Worm (Caenorhabditis elegans): ENCODE measurements around the gene F33A8.4.

Gene F33A8.4

ce11 chrII:11016835-11016883, 32.2 kb downstream of the F33A8.4 start, which contains the start of gene ram-2:
Gene ram-2, minus strand, starts transcription at chrII:11016881.
- TF ChIP-seq mab-5 (tag; optimal IDR thresholded peaks at IDR 0.05) (no peak), sptf-1 (tag; optimal IDR thresholded peaks at IDR 0.05) (no peak), ces-1 (GFP tag; optimal IDR thresholded peaks at IDR 0.05) (no peak), unc-39 (tag; optimal IDR thresholded peaks at IDR 0.05) (no peak), ham-2 (GFP tag; optimal IDR thresholded peaks at IDR 0.05) (no peak), nhr-12 (tag; optimal IDR thresholded peaks at IDR 0.05) (no peak), tbx-8 (GFP tag; optimal IDR thresholded peaks at IDR 0.05) (no peak), snpc-4 (tag; optimal IDR thresholded peaks at IDR 0.05) (no peak), lsy-2 (tag; optimal IDR thresholded peaks at IDR 0.05) (no peak), ceh-43 (GFP tag; optimal IDR thresholded peaks at IDR 0.05) (no peak), ceh-39 (tag; optimal IDR thresholded peaks at IDR 0.05) (no peak), elt-1 (tag; optimal IDR thresholded peaks at IDR 0.05; ENCODE audit: borderline replicate concordance, insufficient read depth) (no peak), ceh-83 (GFP tag; optimal IDR thresholded peaks at IDR 0.05) (no peak), drap-1 (GFP tag; optimal IDR thresholded peaks at IDR 0.05) (no peak), elt-3 (tag; optimal IDR thresholded peaks at IDR 0.05) (no peak)

DNA sequence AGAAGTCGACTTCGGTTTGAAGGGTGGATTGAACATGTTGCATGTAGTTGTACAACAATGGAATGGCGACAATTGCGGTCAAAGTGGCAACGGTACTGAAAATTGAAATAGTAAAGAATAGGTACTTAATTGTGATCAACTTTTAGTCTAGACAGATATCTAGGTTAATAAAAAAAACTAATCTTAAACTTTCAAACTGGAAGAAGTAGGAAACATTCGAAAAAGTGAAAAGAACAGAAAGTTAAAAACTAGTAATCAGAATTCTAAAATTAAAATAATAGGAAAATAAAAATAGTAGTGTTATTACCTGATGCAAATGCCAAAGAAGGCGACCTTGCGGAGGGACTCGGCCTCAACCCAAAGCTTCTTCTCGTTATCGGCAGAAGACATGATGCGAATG, 32.4 kb downstream of the F33A8.4 start:
- TF ChIP-seq mep-1 (tag; optimal IDR thresholded peaks at IDR 0.05) (no peak), tbx-8 (GFP tag; optimal IDR thresholded peaks at IDR 0.05) (no peak), lin-32 (GFP tag; optimal IDR thresholded peaks at IDR 0.05) (no peak), nhr-2 (tag; optimal IDR thresholded peaks at IDR 0.05) (no peak), unc-62 (GFP tag; optimal IDR thresholded peaks at IDR 0.05) (no peak), snpc-4 (tag; optimal IDR thresholded peaks at IDR 0.05) (no peak), ham-2 (GFP tag; optimal IDR thresholded peaks at IDR 0.05) (no peak), sem-2 (GFP tag; optimal IDR thresholded peaks at IDR 0.05) (no peak), hlh-1 (tag; optimal IDR thresholded peaks at IDR 0.05) (no peak), ces-1 (GFP tag; optimal IDR thresholded peaks at IDR 0.05) (no peak), ztf-11 (tag; optimal IDR thresholded peaks at IDR 0.05) (no peak), cnd-1 (tag; optimal IDR thresholded peaks at IDR 0.05) (no peak), lsy-2 (tag; optimal IDR thresholded peaks at IDR 0.05) (no peak), ceh-39 (tag; optimal IDR thresholded peaks at IDR 0.05) (no peak), flh-1 (GFP tag; optimal IDR thresholded peaks at IDR 0.05) (no peak), lin-13 (tag; optimal IDR thresholded peaks at IDR 0.05) (no peak), ceh-83 (GFP tag; optimal IDR thresholded peaks at IDR 0.05) (no peak)

DNA sequence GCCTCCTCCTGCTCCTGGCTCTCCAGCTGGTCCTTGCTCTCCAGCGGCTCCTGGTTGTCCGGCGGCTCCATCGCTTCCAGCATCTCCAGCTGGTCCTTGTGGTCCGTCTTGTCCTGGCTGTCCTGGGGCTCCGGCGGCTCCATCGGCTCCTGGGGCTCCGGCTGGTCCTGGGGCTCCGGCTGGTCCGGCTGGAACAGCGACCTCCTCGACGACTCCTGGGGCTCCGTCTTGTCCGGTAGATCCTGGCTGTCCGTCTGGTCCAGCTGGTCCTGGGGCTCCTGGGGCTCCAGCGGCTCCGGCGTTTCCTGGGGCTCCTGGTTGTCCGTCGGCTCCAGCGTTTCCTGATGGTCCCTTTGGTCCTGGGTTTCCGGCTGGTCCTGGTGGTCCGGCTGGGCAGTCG, 33.1 kb downstream of the F33A8.4 start:
- TF ChIP-seq unc-120 (tag; optimal IDR thresholded peaks at IDR 0.05; ENCODE audit: poor library complexity, severe bottlenecking): no peak
- no peak for TF ChIP-seq snpc-4 (tag; optimal IDR thresholded peaks at IDR 0.05)
- TF ChIP-seq pha-4 (tag; optimal IDR thresholded peaks at IDR 0.05): no peak
- TF ChIP-seq drap-1 (GFP tag; optimal IDR thresholded peaks at IDR 0.05): no peak
- TF ChIP-seq bed-3 (GFP tag; optimal IDR thresholded peaks at IDR 0.05): no peak
- TF ChIP-seq M03D4.4 (tag; optimal IDR thresholded peaks at IDR 0.05): no peak
- TF ChIP-seq blmp-1 (tag; optimal IDR thresholded peaks at IDR 0.05): no peak
- TF ChIP-seq hlh-1 (tag; optimal IDR thresholded peaks at IDR 0.05): no peak
- no peak for TF ChIP-seq ham-2 (GFP tag; optimal IDR thresholded peaks at IDR 0.05)
- TF ChIP-seq nhr-2 (tag; optimal IDR thresholded peaks at IDR 0.05): no peak
- TF ChIP-seq nhr-237 (tag; optimal IDR thresholded peaks at IDR 0.05): no peak
- TF ChIP-seq lsy-2 (tag; optimal IDR thresholded peaks at IDR 0.05): no peak
- TF ChIP-seq ces-1 (GFP tag; optimal IDR thresholded peaks at IDR 0.05): no peak
- no peak for TF ChIP-seq mep-1 (tag; optimal IDR thresholded peaks at IDR 0.05)

ce11 chrII:11015210-11015609, 33.6 kb downstream of the F33A8.4 start:
- TF ChIP-seq ztf-11 (tag; optimal IDR thresholded peaks at IDR 0.05): no peak
- no peak for TF ChIP-seq mls-2 (tag; optimal IDR thresholded peaks at IDR 0.05)
- TF ChIP-seq mep-1 (tag; optimal IDR thresholded peaks at IDR 0.05): no peak
- no peak for TF ChIP-seq unc-120 (tag; optimal IDR thresholded peaks at IDR 0.05; ENCODE audit: poor library complexity, severe bottlenecking)
- TF ChIP-seq elt-3 (tag; optimal IDR thresholded peaks at IDR 0.05): no peak
- TF ChIP-seq nhr-2 (tag; optimal IDR thresholded peaks at IDR 0.05): no peak
- no peak for TF ChIP-seq ceh-43 (GFP tag; optimal IDR thresholded peaks at IDR 0.05)
- no peak for TF ChIP-seq ces-1 (GFP tag; optimal IDR thresholded peaks at IDR 0.05)
- no peak for TF ChIP-seq lsy-2 (tag; optimal IDR thresholded peaks at IDR 0.05)
- no peak for TF ChIP-seq zip-8 (tag; optimal IDR thresholded peaks at IDR 0.05)
- no peak for TF ChIP-seq ham-2 (GFP tag; optimal IDR thresholded peaks at IDR 0.05)
- TF ChIP-seq drap-1 (GFP tag; optimal IDR thresholded peaks at IDR 0.05): no peak
- no peak for TF ChIP-seq flh-1 (GFP tag; optimal IDR thresholded peaks at IDR 0.05)

DNA sequence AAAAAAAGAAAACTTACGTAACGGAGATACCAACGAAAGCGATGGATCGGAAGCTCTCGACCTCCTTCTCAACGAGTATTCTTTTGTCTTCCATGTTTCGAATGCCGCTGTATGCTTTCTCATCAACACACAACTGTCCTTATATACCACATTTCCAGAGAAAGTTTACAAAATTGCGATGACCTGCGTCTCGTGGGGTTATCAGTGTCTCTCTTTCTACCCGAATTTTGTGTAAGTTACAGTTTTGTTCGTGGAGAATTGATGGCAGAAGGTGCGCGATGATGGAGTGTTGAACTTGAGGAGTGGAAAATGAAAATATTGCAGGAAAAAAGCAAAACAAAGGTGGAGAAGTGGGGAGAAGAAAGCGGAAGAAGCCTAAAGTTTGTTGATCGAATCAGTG, 35.2 kb downstream of the F33A8.4 start, which contains the start of gene col-81:
TSS of gene col-81 (minus strand) at position 101 of the 400 bp plus-strand sequence.
- TF ChIP-seq snpc-4 (tag; optimal IDR thresholded peaks at IDR 0.05) (no peak), mab-5 (tag; optimal IDR thresholded peaks at IDR 0.05) (no peak), ceh-83 (GFP tag; optimal IDR thresholded peaks at IDR 0.05) (no peak), cnd-1 (tag; optimal IDR thresholded peaks at IDR 0.05) (no peak), nhr-76 (tag; optimal IDR thresholded peaks at IDR 0.05) (no peak), ham-2 (GFP tag; optimal IDR thresholded peaks at IDR 0.05) (no peak), mls-2 (tag; optimal IDR thresholded peaks at IDR 0.05) (no peak), nhr-237 (tag; optimal IDR thresholded peaks at IDR 0.05) (no peak), lsy-2 (tag; optimal IDR thresholded peaks at IDR 0.05) (no peak), sem-2 (GFP tag; optimal IDR thresholded peaks at IDR 0.05) (no peak), mep-1 (tag; optimal IDR thresholded peaks at IDR 0.05) (no peak)

Data from whole organism, mixed stage, embryonic.